Fruit fly (Drosophila melanogaster): ENCODE results near the gene LysP.
A peak's percentile ranks its signal among the peaks of the same experiment; 100 is the strongest.

Gene LysP

dm6 chr3L:1216460-1216859 lies 2.0 kb downstream of the LysP start (continued):
- TF ChIP-seq eve (GFP tag; optimal IDR thresholded peaks at IDR 0.05) (no peak), pho (GFP tag; optimal IDR thresholded peaks at IDR 0.05) (no peak), Xrp1 (GFP tag; IDR thresholded peaks at IDR 0.05) (peak; percentile 70), CG4854 (GFP tag; optimal IDR thresholded peaks at IDR 0.05) (no peak), tx (GFP tag; optimal IDR thresholded peaks at IDR 0.05) (no peak), toy (GFP tag; IDR thresholded peaks at IDR 0.05) (no peak), Sin3A (optimal IDR thresholded peaks at IDR 0.05) (no peak), cato (GFP tag; optimal IDR thresholded peaks at IDR 0.05; ENCODE audit: borderline replicate concordance) (no peak), CG33213 (GFP tag; optimal IDR thresholded peaks at IDR 0.05) (peak; percentile 33), CG9876 (GFP tag; optimal IDR thresholded peaks at IDR 0.05) (no peak), CG17359 (tag; optimal IDR thresholded peaks at IDR 0.05) (peak; percentile 62), CG12236 (GFP tag; optimal IDR thresholded peaks at IDR 0.05) (no peak), CG4730 (GFP tag; IDR thresholded peaks at IDR 0.05) (no peak), HLH3B (GFP tag; IDR thresholded peaks at IDR 0.05) (peak; percentile 64; the same call in 1 of the 2 replicates), Doc3 (GFP tag; IDR thresholded peaks at IDR 0.05; ENCODE audit: partially characterized antibody) (no peak), CG14860 (GFP tag; IDR thresholded peaks at IDR 0.05; ENCODE audit: partially characterized antibody) (no peak), CG30020 (tag; optimal IDR thresholded peaks at IDR 0.05) (no peak), CG2875 (GFP tag; optimal IDR thresholded peaks at IDR 0.05) (peak; percentile 43), CG13624 (GFP tag; optimal IDR thresholded peaks at IDR 0.05) (no peak), bab2 (GFP tag; optimal IDR thresholded peaks at IDR 0.05) (peak; percentile 1), Xbp1 (GFP tag; optimal IDR thresholded peaks at IDR 0.05) (peak; percentile 36), GATAe (GFP tag; conservative IDR thresholded peaks at IDR 0.05) (no peak), cas (GFP tag; IDR thresholded peaks at IDR 0.05) (no peak), CG7357 (GFP tag; IDR thresholded peaks at IDR 0.05) (no peak), otp (GFP tag; IDR thresholded peaks at IDR 0.05) (no peak), CG6813 (GFP tag; optimal IDR thresholded peaks at IDR 0.05) (peak; percentile 38), h (optimal IDR thresholded peaks at IDR 0.05) (no peak), CG2129 (GFP tag; IDR thresholded peaks at IDR 0.05; ENCODE audit: partially characterized antibody) (no peak), CG12104 (GFP tag; optimal IDR thresholded peaks at IDR 0.05) (no peak), Hr78 (GFP tag; optimal IDR thresholded peaks at IDR 0.05) (no peak), fd3F (GFP tag; optimal IDR thresholded peaks at IDR 0.05) (no peak), CG7556 (GFP tag; optimal IDR thresholded peaks at IDR 0.05) (peak; percentile 19), lab (GFP tag; optimal IDR thresholded peaks at IDR 0.05) (peak; percentile 58), CG17612 (GFP tag; IDR thresholded peaks at IDR 0.05) (no peak), aop (GFP tag; IDR thresholded peaks at IDR 0.05) (no peak), D19B (GFP tag; optimal IDR thresholded peaks at IDR 0.05) (no peak), CG7271 (tag; optimal IDR thresholded peaks at IDR 0.05) (no peak), CG9727 (GFP tag; optimal IDR thresholded peaks at IDR 0.05) (peak; percentile 9), CG11695 (GFP tag; IDR thresholded peaks at IDR 0.05) (peak; percentile 45; the same call in 1 of the 3 replicates), Sox100B (GFP tag; optimal IDR thresholded peaks at IDR 0.05) (no peak), dm (GFP tag; optimal IDR thresholded peaks at IDR 0.05) (no peak), Atf6 (GFP tag; IDR thresholded peaks at IDR 0.05) (0 out of 2 replicates have a peak, but pooled peaks have one; percentile 24), zfh2 (GFP tag; optimal IDR thresholded peaks at IDR 0.05) (peak; percentile 12), ERR (GFP tag; optimal IDR thresholded peaks at IDR 0.05) (no peak), slbo (GFP tag; IDR thresholded peaks at IDR 0.05) (0 out of 2 replicates have a peak, but pooled peaks have one; percentile 7), trh (GFP tag; optimal IDR thresholded peaks at IDR 0.05) (no peak), CG6175 (GFP tag; IDR thresholded peaks at IDR 0.05) (no peak), vnd (GFP tag; IDR thresholded peaks at IDR 0.05; ENCODE audit: partially characterized antibody) (no peak), zen (tag; optimal IDR thresholded peaks at IDR 0.05) (peak; percentile 65), CG10209 (GFP tag; optimal IDR thresholded peaks at IDR 0.05) (peak; percentile 27), CG8944 (GFP tag; optimal IDR thresholded peaks at IDR 0.05) (no peak), CG4282 (GFP tag; optimal IDR thresholded peaks at IDR 0.05) (no peak)
